Worm (Caenorhabditis elegans) whole organism, L3 larva: ENCODE measurements around the gene cpt-3.

Experiments used
- aly-2 ChIP-seq: fragments of 150-350 bp; optimal IDR thresholded peaks from 2 replicates; lab custom pipeline; 2014; ENCODE audit warnings: missing biosample characterization, missing genetic modification characterization
- elt-2 ChIP-seq: sonication (generic microtip); optimal IDR thresholded peaks from 2 replicates; lab custom pipeline; 2016; ENCODE audit warnings: missing genetic modification reagents, mild to moderate bottlenecking, missing genetic modification characterization, missing compliant biosample characterization
- eor-1 ChIP-seq, 2 experiments: fragments of 150-350 bp; optimal IDR thresholded peaks; 2 replicates each; lab custom pipeline; 2014 to 2018; ENCODE audit warnings: missing biosample characterization in 2 of 2, missing genetic modification characterization in 2 of 2
- jun-1 ChIP-seq: fragments of 150-350 bp; optimal IDR thresholded peaks from 2 replicates; lab custom pipeline; 2014; ENCODE audit warnings: missing biosample characterization, missing genetic modification reagents, missing genetic modification characterization
- mdl-1 ChIP-seq: fragments of 150-350 bp; optimal IDR thresholded peaks from 2 replicates; lab custom pipeline; 2014; ENCODE audit warnings: missing biosample characterization, missing genetic modification characterization
- mml-1 ChIP-seq: fragments of 150-350 bp; sonication (generic microtip); optimal IDR thresholded peaks from 3 replicates; lab custom pipeline; 2014; ENCODE audit warnings: missing biosample characterization, missing genetic modification characterization
- nfya-1 ChIP-seq: sonication (generic microtip); optimal IDR thresholded peaks from 2 replicates; lab custom pipeline; 2017; ENCODE audit warnings: missing genetic modification characterization, mild to moderate bottlenecking, missing compliant biosample characterization, antibody characterized with exemption, moderate library complexity; ENCODE audit not compliant: insufficient read depth
- nhr-11 ChIP-seq: fragments of 150-350 bp; optimal IDR thresholded peaks from 2 replicates; lab custom pipeline; 2014; ENCODE audit warnings: missing biosample characterization, missing genetic modification characterization
- nhr-237 ChIP-seq: fragments of 150-350 bp; optimal IDR thresholded peaks from 2 replicates; lab custom pipeline; 2014; ENCODE audit warnings: missing biosample characterization, missing genetic modification characterization
- nhr-25 ChIP-seq: sonication (generic microtip); optimal IDR thresholded peaks from 2 replicates; lab custom pipeline; 2017; ENCODE audit warnings: missing biosample characterization, missing genetic modification characterization
- pha-4 ChIP-seq: fragments of 150-350 bp; optimal IDR thresholded peaks from 2 replicates; lab custom pipeline; 2014; ENCODE audit warnings: missing biosample characterization, missing genetic modification reagents, missing genetic modification characterization
- unc-62 ChIP-seq: fragments of 150-350 bp; sonication (generic microtip); optimal IDR thresholded peaks from 4 replicates; lab custom pipeline; 2014; ENCODE audit warnings: missing biosample characterization, missing genetic modification reagents, missing genetic modification characterization
- zag-1 ChIP-seq: fragments of 150-350 bp; optimal IDR thresholded peaks from 2 replicates; lab custom pipeline; 2014; ENCODE audit warnings: missing biosample characterization, missing genetic modification characterization
- ztf-11 ChIP-seq: fragments of 150-350 bp; optimal IDR thresholded peaks from 2 replicates; lab custom pipeline; 2014; ENCODE audit warnings: missing biosample characterization, missing genetic modification characterization

DNA sequence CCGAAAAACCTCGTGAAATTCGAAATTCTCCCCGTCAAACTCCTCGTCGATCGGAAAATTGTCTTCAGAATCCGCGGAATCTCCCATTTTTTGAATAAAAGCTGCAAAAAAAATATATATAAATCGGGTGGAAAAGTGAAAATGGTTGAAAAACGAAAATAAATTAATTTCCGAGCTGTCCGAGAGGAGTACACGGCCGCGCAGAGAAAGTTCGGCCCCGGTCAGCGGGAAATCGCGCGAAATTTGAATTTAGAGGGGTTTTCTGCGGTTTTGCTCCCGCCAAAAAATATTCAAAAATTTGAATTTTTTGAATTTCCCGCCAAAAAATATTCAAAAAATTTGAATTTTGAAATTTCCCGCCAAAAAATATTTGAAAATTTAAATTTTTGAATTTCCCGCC, 34.2 kb downstream of the cpt-3 start, which contains the start of gene Y48G9A.11:
- TF ChIP-seq pha-4 (tag; lab: Kevin White, UChicago) (no peak), mdl-1 (tag; lab: Kevin White, UChicago) (no peak), ztf-11 (tag; lab: Kevin White, UChicago) (no peak), nfya-1 (no peak), nhr-11 (no peak), nhr-25 (tag; lab: Kevin White, UChicago) (no peak), elt-2 (no peak), jun-1 (tag; lab: Kevin White, UChicago) (no peak), nhr-237 (tag; lab: Kevin White, UChicago) (no peak), aly-2 (tag; lab: Kevin White, UChicago) (no peak), unc-62 (GFP tag; lab: Kevin White, UChicago) (no peak), eor-1 (tag; optimal IDR thresholded peaks at IDR 0.05; lab: Kevin White, UChicago) (no peak), zag-1 (tag; lab: Kevin White, UChicago) (no peak), mml-1 (tag; lab: Kevin White, UChicago) (no peak)
